Fruit fly (Drosophila melanogaster): Measurements from ENCODE around the gene Exo84.
A peak's percentile ranks its signal among the peaks of the same experiment; 100 is the strongest.

dm6 chr3R:26036153-26037144 is 15.6 kb downstream of the Exo84 start:
- TF ChIP-seq vvl (GFP tag; IDR thresholded peaks at IDR 0.05) (peak; percentile 71), CG11723 (GFP tag; optimal IDR thresholded peaks at IDR 0.05) (peak; percentile 89), Hr39 (optimal IDR thresholded peaks at IDR 0.05) (no peak), ewg (GFP tag; optimal IDR thresholded peaks at IDR 0.05) (peak; percentile 78), Usf (GFP tag; optimal IDR thresholded peaks at IDR 0.05) (peak; percentile 89), hkb (optimal IDR thresholded peaks at IDR 0.05) (no peak), hkb (GFP tag; IDR thresholded peaks at IDR 0.05) (no peak; the same call in 1 of the 2 replicates)

Data from whole organism, embryonic.